Fruit fly (Drosophila melanogaster): ENCODE results near the gene vanin-like.

Gene vanin-like

DNA sequence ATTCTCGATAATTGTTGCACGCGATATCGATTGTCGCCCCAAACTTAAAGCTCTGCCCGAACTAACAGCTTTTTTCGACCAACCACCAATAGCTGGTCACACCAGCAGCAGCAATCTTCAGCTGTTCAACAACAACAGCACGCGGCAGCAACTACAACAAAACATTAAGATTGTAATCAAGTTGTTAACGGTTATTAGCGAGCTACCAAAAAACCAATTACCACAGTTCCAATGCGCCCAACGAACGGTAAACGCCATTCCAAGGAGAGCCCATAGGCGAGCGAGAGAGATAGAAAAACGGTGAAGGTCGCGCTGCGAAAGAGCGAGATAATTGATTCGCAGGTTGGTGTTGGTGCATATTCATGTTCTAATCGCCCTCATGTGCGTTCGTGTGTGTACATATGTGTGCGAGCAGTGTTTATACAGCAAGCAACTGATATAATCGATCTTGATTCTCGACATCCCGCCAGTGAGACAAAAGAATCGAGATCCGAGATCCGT is 17.5 kb upstream of the vanin-like start, which contains the start of gene Efr (continued):
- TF ChIP-seq Ptx1 (GFP tag; IDR thresholded peaks at IDR 0.05), result no peak
- TF ChIP-seq CG10565 (GFP tag; optimal IDR thresholded peaks at IDR 0.05), result no peak
- TF ChIP-seq CG30403 (GFP tag; optimal IDR thresholded peaks at IDR 0.05), result no peak
- TF ChIP-seq Lhr (GFP tag; optimal IDR thresholded peaks at IDR 0.05), result peak; percentile 27
- TF ChIP-seq al (GFP tag; IDR thresholded peaks at IDR 0.05), result no peak
- no peak for TF ChIP-seq disco-r (GFP tag; optimal IDR thresholded peaks at IDR 0.05)
- TF ChIP-seq Hr51 (GFP tag; optimal IDR thresholded peaks at IDR 0.05), result no peak
- no peak for TF ChIP-seq h (optimal IDR thresholded peaks at IDR 0.05)
- TF ChIP-seq Usf (GFP tag; optimal IDR thresholded peaks at IDR 0.05), result no peak
- peak; percentile 48 for TF ChIP-seq Myb (GFP tag; optimal IDR thresholded peaks at IDR 0.05)
- no peak for TF ChIP-seq nom (GFP tag; optimal IDR thresholded peaks at IDR 0.05)
- TF ChIP-seq Hsf (GFP tag; optimal IDR thresholded peaks at IDR 0.05), result no peak
- no peak for TF ChIP-seq CG32767 (GFP tag; IDR thresholded peaks at IDR 0.05)
- no peak for TF ChIP-seq caup (GFP tag; optimal IDR thresholded peaks at IDR 0.05; ENCODE audit: severe bottlenecking)
- TF ChIP-seq CG11085 (GFP tag; IDR thresholded peaks at IDR 0.05), result no peak
- TF ChIP-seq Hmr (GFP tag; optimal IDR thresholded peaks at IDR 0.05), result peak; percentile 30
- TF ChIP-seq HHEX (GFP tag; optimal IDR thresholded peaks at IDR 0.05), result peak; percentile 36
- TF ChIP-seq ind (GFP tag; optimal IDR thresholded peaks at IDR 0.05), result no peak
- TF ChIP-seq ap (GFP tag; IDR thresholded peaks at IDR 0.05), result no peak
- no peak for TF ChIP-seq ab (GFP tag; optimal IDR thresholded peaks at IDR 0.05)
- no peak for TF ChIP-seq tgo (GFP tag; IDR thresholded peaks at IDR 0.05)
- no peak for TF ChIP-seq E2f1 (GFP tag; IDR thresholded peaks at IDR 0.05)
- no peak for TF ChIP-seq eve (GFP tag; optimal IDR thresholded peaks at IDR 0.05)
- TF ChIP-seq wek (GFP tag; optimal IDR thresholded peaks at IDR 0.05), result no peak
- TF ChIP-seq wdn (GFP tag; IDR thresholded peaks at IDR 0.05), result no peak
- no peak for TF ChIP-seq CG31441 (GFP tag; IDR thresholded peaks at IDR 0.05)
- TF ChIP-seq dan (GFP tag; IDR thresholded peaks at IDR 0.05), result no peak
- no peak for TF ChIP-seq tap (tag; optimal IDR thresholded peaks at IDR 0.05)
- TF ChIP-seq Gug (GFP tag; IDR thresholded peaks at IDR 0.05), result no peak
- no peak for TF ChIP-seq CG1529 (GFP tag; optimal IDR thresholded peaks at IDR 0.05)
- no peak for TF ChIP-seq jigr1 (GFP tag; IDR thresholded peaks at IDR 0.05)
- peak; percentile 97 for TF ChIP-seq grn (GFP tag; optimal IDR thresholded peaks at IDR 0.05)
- TF ChIP-seq E2f2 (GFP tag; IDR thresholded peaks at IDR 0.05), result peak; percentile 85
- no peak for TF ChIP-seq sc (optimal IDR thresholded peaks at IDR 0.05)
- TF ChIP-seq sc (GFP tag; optimal IDR thresholded peaks at IDR 0.05), result no peak
- TF ChIP-seq CG4820 (GFP tag; optimal IDR thresholded peaks at IDR 0.05), result no peak
- no peak for TF ChIP-seq ranshi (GFP tag; IDR thresholded peaks at IDR 0.05)
- TF ChIP-seq CG16779 (GFP tag; IDR thresholded peaks at IDR 0.05), result no peak
- TF ChIP-seq Dll (GFP tag; IDR thresholded peaks at IDR 0.05; ENCODE audit: partially characterized antibody), result peak; percentile 60; the same call in 2 of the 4 replicates
- TF ChIP-seq gt (GFP tag; IDR thresholded peaks at IDR 0.05), result no peak
- no peak for TF ChIP-seq da (GFP tag; optimal IDR thresholded peaks at IDR 0.05)
- no peak for TF ChIP-seq fu2 (GFP tag; optimal IDR thresholded peaks at IDR 0.05)
- TF ChIP-seq CG10979 (tag; optimal IDR thresholded peaks at IDR 0.05), result no peak
- no peak for TF ChIP-seq CG31365 (tag; optimal IDR thresholded peaks at IDR 0.05)
- TF ChIP-seq dimm (GFP tag; IDR thresholded peaks at IDR 0.05), result no peak
- TF ChIP-seq Bteb2 (GFP tag; optimal IDR thresholded peaks at IDR 0.05), result no peak
- peak; percentile 39 for TF ChIP-seq CG15514 (GFP tag; optimal IDR thresholded peaks at IDR 0.05)
- TF ChIP-seq CG6175 (GFP tag; IDR thresholded peaks at IDR 0.05), result no peak
- no peak for TF ChIP-seq CG9437 (GFP tag; optimal IDR thresholded peaks at IDR 0.05)
- no peak for TF ChIP-seq Dbx (GFP tag; IDR thresholded peaks at IDR 0.05)
- no peak for TF ChIP-seq fd96Cb (tag; optimal IDR thresholded peaks at IDR 0.05)
- TF ChIP-seq CG17328 (GFP tag; IDR thresholded peaks at IDR 0.05), result no peak
- no peak for TF ChIP-seq pita (GFP tag; optimal IDR thresholded peaks at IDR 0.05)
